Worm (Caenorhabditis elegans) whole organism, young adult: ENCODE data around the gene mtch-1.

Experiments used
- F39B2.1 ChIP-seq: fragments of 200-800 bp; sonication (Bioruptor generic); IDR thresholded peaks from 2 replicates; pipeline ENCODE4 v1.3.6; 2022; ENCODE audit warnings: missing genetic modification reagents, missing genetic modification characterization, missing compliant biosample characterization
- T07F8.4 ChIP-seq: sonication (generic microtip); optimal IDR thresholded peaks from 2 replicates; lab custom pipeline; 2016; ENCODE audit warnings: mild to moderate bottlenecking, missing genetic modification characterization, moderate library complexity, missing compliant biosample characterization
- ama-1 ChIP-seq, 3 experiments: fragments of 150-350 bp in 1 of 3; sonication (generic microtip) in 2 of 3; optimal IDR thresholded peaks; 2 replicates each; lab custom pipeline; 2014 to 2018; ENCODE audit warnings: missing biosample characterization in 2 of 3, missing genetic modification characterization in 2 of 3, missing genetic modification reagents in 2 of 3
- dpl-1 ChIP-seq: fragments of 150-350 bp; optimal IDR thresholded peaks from 2 replicates; lab custom pipeline; 2014; ENCODE audit warnings: missing biosample characterization, missing genetic modification reagents, missing genetic modification characterization
- nfyb-1 ChIP-seq: fragments of 200-800 bp; sonication (Bioruptor generic); IDR thresholded peaks from 2 replicates; pipeline ENCODE4 v1.3.6; 2022; ENCODE audit warnings: missing genetic modification reagents, missing genetic modification characterization, missing compliant biosample characterization
- nhr-179 ChIP-seq: sonication (generic microtip); optimal IDR thresholded peaks from 2 replicates; lab custom pipeline; 2016; ENCODE audit warnings: mild to moderate bottlenecking, missing genetic modification characterization, missing compliant biosample characterization
- nhr-90 ChIP-seq: sonication (generic microtip); optimal IDR thresholded peaks from 2 replicates; lab custom pipeline; 2016; ENCODE audit warnings: missing genotype, mild to moderate bottlenecking, missing genetic modification characterization, missing compliant biosample characterization
- pbrm-1 ChIP-seq: fragments of 200-800 bp; sonication (Bioruptor generic); IDR thresholded peaks from 2 replicates; pipeline ENCODE4 v1.3.6; 2022; ENCODE audit warnings: missing genetic modification reagents, missing genetic modification characterization, missing compliant biosample characterization
- pha-4 ChIP-seq: fragments of 150-350 bp; sonication (generic microtip); optimal IDR thresholded peaks from 2 replicates; lab custom pipeline; 2014; ENCODE audit warnings: missing biosample characterization, missing genetic modification reagents, missing genetic modification characterization
- sdz-38 ChIP-seq: sonication (generic microtip); optimal IDR thresholded peaks from 2 replicates; lab custom pipeline; 2016; ENCODE audit warnings: missing genotype, missing genetic modification characterization, missing compliant biosample characterization
- snpc-4 ChIP-seq, 5 experiments: fragments of 150-350 bp in 1 of 5; sonication (generic microtip) in 4 of 5; optimal IDR thresholded peaks; 2 replicates each; lab custom pipeline; 2014 to 2018; ENCODE audit warnings: missing genetic modification characterization in 5 of 5, missing biosample characterization in 3 of 5, antibody characterized with exemption in 2 of 5, mild to moderate bottlenecking in 2 of 5, missing compliant biosample characterization in 2 of 5, missing genotype in 2 of 5, moderate library complexity in 2 of 5, missing genetic modification reagents in 1 of 5
- sptf-2 ChIP-seq: fragments of 200-800 bp; sonication (Bioruptor generic); optimal IDR thresholded peaks from 2 replicates; lab custom pipeline; 2018; ENCODE audit warnings: mild to moderate bottlenecking, missing genetic modification characterization, missing compliant biosample characterization
- unc-130 ChIP-seq: sonication (generic microtip); optimal IDR thresholded peaks from 2 replicates; lab custom pipeline; 2016; ENCODE audit warnings: missing genetic modification reagents, missing genetic modification characterization, missing compliant biosample characterization

DNA sequence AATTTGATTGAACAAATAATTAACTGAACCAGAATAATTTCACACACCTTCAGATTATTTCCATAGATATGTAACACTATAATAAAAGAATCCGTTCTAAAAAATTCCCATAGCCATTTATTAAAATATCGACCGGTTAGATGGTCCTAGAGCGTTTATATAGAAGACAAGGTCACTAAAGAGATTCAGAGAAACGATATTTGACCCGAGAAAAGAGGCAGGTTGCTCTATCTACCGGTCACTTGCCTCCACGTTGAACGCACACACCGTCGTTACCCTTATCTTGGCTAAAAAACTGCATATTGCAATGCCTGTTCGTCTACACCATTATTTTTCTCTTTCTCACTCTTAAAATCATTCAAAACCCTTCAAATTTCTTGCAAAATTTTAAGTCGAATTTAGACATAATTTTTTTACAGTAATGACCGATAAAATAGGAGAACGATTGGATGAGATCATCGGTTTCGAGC, 7.2 kb upstream of the mtch-1 start, which contains the start of gene C07D10.5:
- TF ChIP-seq sdz-38 (tag; lab: Kevin White, UChicago) (no peak), sptf-2 (GFP tag; lab: Kevin White, UChicago) (no peak), nfyb-1 (no peak), F39B2.1 (GFP tag; lab: Robert Waterston, UW) (no peak), nhr-179 (tag; lab: Kevin White, UChicago) (no peak), pha-4 (tag; lab: Kevin White, UChicago) (no peak), ama-1 (optimal IDR thresholded peaks at IDR 0.05; lab: Kevin White, UChicago) (no peak), ama-1 (GFP tag; optimal IDR thresholded peaks at IDR 0.05; lab: Kevin White, UChicago) (no peak), unc-130 (GFP tag; lab: Kevin White, UChicago) (no peak), dpl-1 (GFP tag; lab: Kevin White, UChicago) (no peak), nhr-90 (no peak), snpc-4 (GFP tag; optimal IDR thresholded peaks at IDR 0.05; lab: Kevin White, UChicago) (no peak), snpc-4 (tag; optimal IDR thresholded peaks at IDR 0.05; lab: Kevin White, UChicago) (no peak), pbrm-1 (GFP tag; lab: Robert Waterston, UW) (no peak), T07F8.4 (tag; lab: Kevin White, UChicago) (no peak)
